Worm (Caenorhabditis elegans) whole organism, L1 larva: ENCODE measurements around the gene tag-281.

Experiments
- C16A3.4 ChIP-seq: fragments of 150-350 bp; optimal IDR thresholded peaks from 2 replicates; lab custom pipeline; 2014; ENCODE audit warnings: missing biosample characterization, missing genetic modification characterization
- C34B4.2 ChIP-seq: sonication (generic microtip); optimal IDR thresholded peaks from 2 replicates; lab custom pipeline; 2017; ENCODE audit warnings: mild to moderate bottlenecking, missing genetic modification characterization, missing compliant biosample characterization
- F16B12.6 ChIP-seq: fragments of 150-350 bp; optimal IDR thresholded peaks from 2 replicates; lab custom pipeline; 2014; ENCODE audit warnings: missing biosample characterization, missing genetic modification characterization
- ama-1 ChIP-seq: fragments of 150-350 bp; optimal IDR thresholded peaks from 2 replicates; lab custom pipeline; 2014
- blmp-1 ChIP-seq: fragments of 150-350 bp; optimal IDR thresholded peaks from 2 replicates; lab custom pipeline; 2014; ENCODE audit warnings: missing biosample characterization, missing genetic modification characterization
- ces-1 ChIP-seq: fragments of 150-350 bp; optimal IDR thresholded peaks from 2 replicates; lab custom pipeline; 2014; ENCODE audit warnings: missing biosample characterization, missing genetic modification reagents, missing genetic modification characterization
- efl-1 ChIP-seq, 4 experiments: fragments of 150-350 bp; optimal IDR thresholded peaks in 3 of 4; peaks in 1 of 4; 1 replicate in 1 of 4; 2 replicates in 3 of 4; lab custom pipeline; 2014; ENCODE audit warnings: missing biosample characterization in 2 of 4, missing genetic modification characterization in 2 of 4, missing genetic modification reagents in 2 of 4
- egl-13 ChIP-seq: sonication (generic microtip); optimal IDR thresholded peaks from 2 replicates; lab custom pipeline; 2016; ENCODE audit warnings: missing genotype, missing genetic modification reagents, missing genetic modification characterization, missing compliant biosample characterization
- elt-2 ChIP-seq: sonication (generic microtip); optimal IDR thresholded peaks from 2 replicates; lab custom pipeline; 2016; ENCODE audit warnings: missing genetic modification characterization, mild to moderate bottlenecking, inconsistent platforms, missing compliant biosample characterization, missing genetic modification reagents
- elt-3 ChIP-seq, 6 experiments: fragments of 150-350 bp in 1 of 6; sonication (generic microtip); optimal IDR thresholded peaks; 2 replicates each; lab custom pipeline; 2017 to 2018; ENCODE audit warnings: missing biosample characterization in 6 of 6, missing genetic modification characterization in 6 of 6, inconsistent platforms in 1 of 6
- fkh-10 ChIP-seq: sonication (generic microtip); optimal IDR thresholded peaks from 2 replicates; lab custom pipeline; 2017; ENCODE audit warnings: missing biosample characterization, missing genetic modification reagents, missing genetic modification characterization
- fkh-8 ChIP-seq: sonication (generic microtip); optimal IDR thresholded peaks from 2 replicates; lab custom pipeline; 2016; ENCODE audit warnings: mild to moderate bottlenecking, missing genetic modification characterization, missing compliant biosample characterization
- grh-1 ChIP-seq: fragments of 200-800 bp; sonication (Bioruptor generic); IDR thresholded peaks from 2 replicates; pipeline ENCODE4 v1.3.6; 2022; ENCODE audit warnings: missing genetic modification reagents, missing genetic modification characterization, missing compliant biosample characterization
- hlh-4 ChIP-seq: sonication (generic microtip); optimal IDR thresholded peaks from 2 replicates; lab custom pipeline; 2016; ENCODE audit warnings: mild to moderate bottlenecking, missing genetic modification characterization, missing compliant biosample characterization
- hpl-2 ChIP-seq: fragments of 150-350 bp; optimal IDR thresholded peaks from 2 replicates; lab custom pipeline; 2014; ENCODE audit warnings: missing biosample characterization, missing genetic modification reagents, missing genetic modification characterization
- irx-1 ChIP-seq: sonication (generic microtip); optimal IDR thresholded peaks from 2 replicates; lab custom pipeline; 2016; ENCODE audit warnings: missing genetic modification characterization, missing compliant biosample characterization
- jun-1 ChIP-seq: fragments of 150-350 bp; optimal IDR thresholded peaks from 2 replicates; lab custom pipeline; 2014; ENCODE audit warnings: missing biosample characterization, missing genetic modification reagents, missing genetic modification characterization
- lin-13 ChIP-seq: fragments of 150-350 bp; optimal IDR thresholded peaks from 2 replicates; lab custom pipeline; 2014; ENCODE audit warnings: missing biosample characterization, missing genetic modification reagents, missing genetic modification characterization
- lin-14 ChIP-seq: fragments of 200-800 bp; sonication (Bioruptor generic); optimal IDR thresholded peaks from 2 replicates; lab custom pipeline; 2018; ENCODE audit warnings: mild to moderate bottlenecking, missing genetic modification characterization, moderate library complexity, missing compliant biosample characterization
- lin-15B ChIP-seq: fragments of 150-350 bp; sonication (generic microtip); optimal IDR thresholded peaks from 3 replicates; lab custom pipeline; 2014; ENCODE audit warnings: missing biosample characterization, missing genetic modification characterization
- lir-3 ChIP-seq: sonication (generic microtip); optimal IDR thresholded peaks from 2 replicates; lab custom pipeline; 2016; ENCODE audit warnings: mild to moderate bottlenecking, missing genetic modification characterization, moderate library complexity, missing compliant biosample characterization; ENCODE audit not compliant: poor library complexity
- lsy-2 ChIP-seq, 2 experiments: fragments of 150-350 bp; optimal IDR thresholded peaks; 2 replicates each; lab custom pipeline; 2014; ENCODE audit warnings: missing biosample characterization in 2 of 2, missing genetic modification characterization in 2 of 2
- mab-9 ChIP-seq: fragments of 200-800 bp; sonication (Bioruptor generic); IDR thresholded peaks from 2 replicates; pipeline ENCODE4 v1.3.6; 2022; ENCODE audit warnings: missing genetic modification reagents, missing genetic modification characterization, missing compliant biosample characterization
- mef-2 ChIP-seq: fragments of 150-350 bp; optimal IDR thresholded peaks from 2 replicates; lab custom pipeline; 2014; ENCODE audit warnings: missing biosample characterization, missing genetic modification characterization
- nhr-19 ChIP-seq: fragments of 200-800 bp; sonication (Bioruptor generic); conservative IDR thresholded peaks from 2 replicates; pipeline ENCODE4 v1.3.6; 2022; ENCODE audit warnings: missing genetic modification characterization, missing compliant biosample characterization
- nhr-28 ChIP-seq: fragments of 150-350 bp; optimal IDR thresholded peaks from 2 replicates; lab custom pipeline; 2014; ENCODE audit warnings: missing biosample characterization, missing genetic modification characterization
- nhr-47 ChIP-seq: sonication (generic microtip); optimal IDR thresholded peaks from 2 replicates; lab custom pipeline; 2016; ENCODE audit warnings: mild to moderate bottlenecking, missing genetic modification characterization, moderate library complexity, missing compliant biosample characterization
- nhr-71 ChIP-seq: sonication (generic microtip); optimal IDR thresholded peaks from 2 replicates; lab custom pipeline; 2016; ENCODE audit warnings: mild to moderate bottlenecking, missing genetic modification characterization, moderate library complexity, missing compliant biosample characterization
- nhr-76 ChIP-seq: sonication (generic microtip); optimal IDR thresholded peaks from 2 replicates; lab custom pipeline; 2017; ENCODE audit warnings: missing biosample characterization, missing genetic modification characterization
- nhr-84 ChIP-seq: sonication (generic microtip); optimal IDR thresholded peaks from 2 replicates; lab custom pipeline; 2017; ENCODE audit warnings: missing biosample characterization, missing genetic modification characterization
- nhr-85 ChIP-seq: sonication (generic microtip); peaks from one replicate; lab custom pipeline; 2016; ENCODE audit warnings: missing genetic modification characterization, inconsistent platforms, missing compliant biosample characterization
- snu-23 ChIP-seq: sonication (generic microtip); optimal IDR thresholded peaks from 2 replicates; lab custom pipeline; 2016; ENCODE audit warnings: missing genetic modification characterization, missing compliant biosample characterization
- sox-4 ChIP-seq: sonication (generic microtip); optimal IDR thresholded peaks from 2 replicates; lab custom pipeline; 2016; ENCODE audit warnings: missing genetic modification characterization, missing compliant biosample characterization
- sptf-1 ChIP-seq: fragments of 150-350 bp; optimal IDR thresholded peaks from 2 replicates; lab custom pipeline; 2014; ENCODE audit warnings: missing biosample characterization, missing genetic modification characterization
- sup-37 ChIP-seq: fragments of 200-800 bp; sonication (Bioruptor generic); optimal IDR thresholded peaks from 2 replicates; lab custom pipeline; 2018; ENCODE audit warnings: mild to moderate bottlenecking, missing genetic modification characterization, missing compliant biosample characterization
- tbx-2 ChIP-seq: sonication (generic microtip); optimal IDR thresholded peaks from 2 replicates; lab custom pipeline; 2016; ENCODE audit warnings: missing genetic modification characterization, missing compliant biosample characterization
- tlp-1 ChIP-seq: fragments of 150-350 bp; optimal IDR thresholded peaks from 2 replicates; lab custom pipeline; 2014; ENCODE audit warnings: missing biosample characterization, missing genetic modification characterization
- unc-30 ChIP-seq: sonication (generic microtip); optimal IDR thresholded peaks from 2 replicates; lab custom pipeline; 2017; ENCODE audit warnings: missing biosample characterization, missing genetic modification characterization
- unc-86 ChIP-seq: sonication (generic microtip); optimal IDR thresholded peaks from 2 replicates; lab custom pipeline; 2016; ENCODE audit warnings: missing genetic modification characterization, missing compliant biosample characterization
- zag-1 ChIP-seq: fragments of 150-350 bp; optimal IDR thresholded peaks from 2 replicates; lab custom pipeline; 2014; ENCODE audit warnings: missing biosample characterization, missing genetic modification characterization
- zip-4 ChIP-seq: fragments of 200-800 bp; sonication (Bioruptor generic); optimal IDR thresholded peaks from 2 replicates; lab custom pipeline; 2018; ENCODE audit warnings: mild to moderate bottlenecking, missing genetic modification characterization, moderate library complexity, missing compliant biosample characterization

tag-281 gene

DNA sequence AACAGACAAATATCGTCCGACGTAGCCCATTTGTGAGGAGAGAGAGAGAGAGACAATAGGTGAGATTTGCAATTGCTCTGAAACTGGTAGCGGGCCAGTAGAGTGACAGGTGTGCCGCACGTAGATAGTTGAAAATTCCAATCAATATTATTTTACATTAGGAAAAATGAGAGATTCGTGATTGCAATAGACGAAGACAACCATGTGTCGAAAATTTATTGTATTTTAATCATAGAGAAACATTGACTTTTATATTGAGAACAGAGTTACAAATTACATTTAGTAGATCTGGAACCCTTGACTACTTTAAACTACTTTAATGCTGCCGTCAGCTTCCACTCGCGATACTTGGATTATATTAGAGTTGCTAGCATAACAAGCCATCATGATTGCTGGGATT lies 47.1 kb upstream of the tag-281 start, which contains the start of gene Y57A10C.1:
Gene Y57A10C.1, minus strand, starts transcription at position 101 of the 400 bp plus-strand sequence.
- TF ChIP-seq nhr-47 (tag; lab: Kevin White, UChicago) (no peak), nhr-84 (tag; lab: Kevin White, UChicago) (no peak), sup-37 (no peak), tlp-1 (no peak), unc-86 (no peak), irx-1 (tag; lab: Kevin White, UChicago) (no peak), F16B12.6 (no peak), ces-1 (no peak), jun-1 (no peak), hlh-4 (tag; lab: Kevin White, UChicago) (no peak), unc-30 (tag; lab: Kevin White, UChicago) (no peak), elt-2 (no peak), lir-3 (tag; lab: Kevin White, UChicago) (no peak), mef-2 (tag; lab: Kevin White, UChicago) (no peak), ama-1 (no peak), fkh-8 (tag; lab: Kevin White, UChicago) (no peak), nhr-19 (GFP tag; lab: Robert Waterston, UW) (no peak), lin-15B (tag; lab: Kevin White, UChicago) (no peak), snu-23 (no peak)
- TF ChIP-seq, all 84 proteins: peak for 0

ce11 chrII:12414805-12415204 lies 44.8 kb upstream of the tag-281 start, which contains the start of gene Y57A10C.11:
TSS of gene Y57A10C.11 (minus strand) at chrII:12414905.
- TF ChIP-seq lin-15B (tag; lab: Kevin White, UChicago): no peak
- TF ChIP-seq, all 84 proteins: peak for 0

ce11 chrII:12417514-12417913 lies 42.0 kb upstream of the tag-281 start, which contains the start of gene sre-27:
TSS of gene sre-27 (minus strand) at chrII:12417614.
- TF ChIP-seq lin-13 (GFP tag; lab: Kevin White, UChicago) (no peak), egl-13 (tag; lab: Kevin White, UChicago) (no peak), sup-37 (no peak), zag-1 (tag; lab: Kevin White, UChicago) (no peak), lsy-2 (tag; optimal IDR thresholded peaks at IDR 0.05; lab: Kevin White, UChicago) (no peak), snu-23 (no peak), nhr-28 (tag; lab: Kevin White, UChicago) (no peak), efl-1 (optimal IDR thresholded peaks at IDR 0.05; lab: Kevin White, UChicago) (no peak), efl-1 (GFP tag; optimal IDR thresholded peaks at IDR 0.05 in 1 of 2; lab: Kevin White, UChicago) (no peak), zip-4 (no peak)
- TF ChIP-seq, all 84 proteins: peak for 0

DNA sequence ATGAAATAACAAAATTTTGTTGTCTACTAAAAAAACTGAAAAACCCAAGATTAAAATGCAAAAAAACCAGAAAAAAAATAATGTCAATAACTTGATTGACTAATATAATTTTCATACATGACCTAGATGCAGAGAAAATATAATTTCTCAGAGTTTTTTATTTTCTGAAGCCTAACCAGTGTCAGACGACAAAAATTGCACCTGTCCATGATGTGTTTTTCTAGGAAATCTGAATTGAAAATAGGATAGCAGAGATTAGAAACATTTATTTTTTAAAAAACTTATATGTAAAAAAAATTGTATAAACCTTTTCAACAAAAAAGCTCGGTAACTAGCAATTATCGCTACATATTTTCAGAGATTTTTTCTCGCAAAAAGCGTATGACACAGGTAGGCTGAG lies 41.6 kb upstream of the tag-281 start:
- TF ChIP-seq nhr-47 (tag; lab: Kevin White, UChicago) (peak; percentile 46), hlh-4 (tag; lab: Kevin White, UChicago) (peak; percentile 99), egl-13 (tag; lab: Kevin White, UChicago) (no peak), fkh-8 (tag; lab: Kevin White, UChicago) (peak; percentile 68), ces-1 (no peak)
- TF ChIP-seq, all 84 proteins: peak for 3

- TF ChIP-seq nhr-85 (tag; lab: Kevin White, UChicago): no peak
- no peak for TF ChIP-seq nhr-71
- no peak for TF ChIP-seq nhr-28 (tag; lab: Kevin White, UChicago)
- TF ChIP-seq C34B4.2: no peak
- no peak for TF ChIP-seq sup-37
- no peak for TF ChIP-seq blmp-1
- TF ChIP-seq zip-4: no peak
Observed at ce11 chrII:12420486-12420885, 39.1 kb upstream of the tag-281 start, which contains the start of gene sre-26. TSS of gene sre-26 (minus strand) at chrII:12420586.

ce11 chrII:12425644-12426222 lies 33.8 kb upstream of the tag-281 start, which contains the start of gene daf-22:
TSS of gene daf-22 (minus strand) at chrII:12425694.
- TF ChIP-seq fkh-10: no peak
- TF ChIP-seq sup-37: no peak
- TF ChIP-seq hpl-2 (GFP tag; lab: Kevin White, UChicago): peak; percentile 15
- TF ChIP-seq sptf-1: no peak
- TF ChIP-seq mab-9 (GFP tag; lab: Robert Waterston, UW): no peak
- TF ChIP-seq efl-1 (optimal IDR thresholded peaks at IDR 0.05; lab: Kevin White, UChicago): no peak
- TF ChIP-seq efl-1 (GFP tag; optimal IDR thresholded peaks at IDR 0.05 in 1 of 2; lab: Kevin White, UChicago): peak in 1 of 2 experiments; percentile 80
- no peak for TF ChIP-seq jun-1
- no peak for TF ChIP-seq C16A3.4 (tag; lab: Kevin White, UChicago)
- no peak for TF ChIP-seq lin-14
- no peak for TF ChIP-seq nhr-76 (tag; lab: Kevin White, UChicago)
- no peak for TF ChIP-seq nhr-85 (tag; lab: Kevin White, UChicago)
- TF ChIP-seq blmp-1: peak; percentile 5
- no peak for TF ChIP-seq lir-3 (tag; lab: Kevin White, UChicago)
- TF ChIP-seq sox-4 (tag; lab: Kevin White, UChicago): no peak
- TF ChIP-seq grh-1: no peak
- no peak for TF ChIP-seq mef-2 (tag; lab: Kevin White, UChicago)
- peak in 3 of 6 experiments; percentile 25 to 74 (median 45) for TF ChIP-seq elt-3 (tag; optimal IDR thresholded peaks at IDR 0.05; lab: Kevin White, UChicago)
- TF ChIP-seq tbx-2 (tag; lab: Kevin White, UChicago): no peak
